Fruit fly (Drosophila melanogaster) whole organism, pupa: ENCODE results near the gene CG13306.
A peak's percentile ranks its signal among the peaks of the same experiment; 100 is the strongest.

Experiments used
- CG10348 ChIP-seq: fragments of 200-800 bp; sonication (Bioruptor generic); IDR thresholded peaks from 2 replicates; pipeline ENCODE4 v1.3.6; 2022; ENCODE audit warnings: missing biosample characterization, missing genetic modification characterization
- CG12605 ChIP-seq: fragments of 200-800 bp; sonication (Bioruptor generic); IDR thresholded peaks from 2 replicates; pipeline ENCODE4 v1.3.6; 2022; ENCODE audit warnings: missing biosample characterization, missing genetic modification characterization
- CG13204 ChIP-seq: fragments of 200-800 bp; sonication (Bioruptor generic); optimal IDR thresholded peaks from 2 replicates; lab custom pipeline; 2018; ENCODE audit warnings: missing biosample characterization, mild to moderate bottlenecking, missing genetic modification characterization, moderate library complexity
- CG14655 ChIP-seq: fragments of 200-800 bp; sonication (Bioruptor generic); optimal IDR thresholded peaks from 3 replicates; lab custom pipeline; 2017; ENCODE audit warnings: mild to moderate bottlenecking, missing biosample characterization, missing genetic modification reagents, missing genetic modification characterization
- CG15710 ChIP-seq: fragments of 200-800 bp; sonication (Bioruptor generic); optimal IDR thresholded peaks from 2 replicates; lab custom pipeline; 2018; ENCODE audit warnings: missing biosample characterization, mild to moderate bottlenecking, missing genetic modification characterization, moderate library complexity
- CG17806 ChIP-seq: fragments of 200-800 bp; sonication (Bioruptor generic); optimal IDR thresholded peaks from 2 replicates; lab custom pipeline; 2018; ENCODE audit warnings: missing biosample characterization, mild to moderate bottlenecking, missing genetic modification characterization, moderate library complexity
- CG32121 ChIP-seq: fragments of 200-800 bp; sonication (Bioruptor generic); IDR thresholded peaks from 2 replicates; pipeline ENCODE4 v1.3.6; 2022; ENCODE audit warnings: missing biosample characterization, missing genetic modification characterization
- CG34367 ChIP-seq: fragments of 200-800 bp; sonication (Bioruptor generic); optimal IDR thresholded peaks from 2 replicates; lab custom pipeline; 2018; ENCODE audit warnings: missing biosample characterization, mild to moderate bottlenecking, missing genetic modification characterization
- CG4496 ChIP-seq: fragments of 200-800 bp; sonication (Bioruptor generic); IDR thresholded peaks from 3 replicates; pipeline ENCODE4 v1.3.6; 2022; ENCODE audit warnings: missing biosample characterization, missing genetic modification characterization
- CG8159 ChIP-seq: fragments of 200-800 bp; sonication (Bioruptor generic); optimal IDR thresholded peaks from 3 replicates; lab custom pipeline; 2018; ENCODE audit warnings: missing biosample characterization, mild to moderate bottlenecking, missing genetic modification characterization, moderate library complexity
- CG8301 ChIP-seq: fragments of 200-800 bp; sonication (Bioruptor generic); optimal IDR thresholded peaks from 2 replicates; lab custom pipeline; 2018; ENCODE audit warnings: missing biosample characterization, mild to moderate bottlenecking, missing genetic modification characterization
- CG9948 ChIP-seq: fragments of 200-800 bp; sonication (Bioruptor generic); optimal IDR thresholded peaks from 2 replicates; lab custom pipeline; 2018; ENCODE audit warnings: missing biosample characterization, mild to moderate bottlenecking, missing genetic modification characterization, moderate library complexity
- D1 ChIP-seq: fragments of 200-800 bp; sonication (Bioruptor generic); optimal IDR thresholded peaks from 2 replicates; lab custom pipeline; 2018; ENCODE audit warnings: missing biosample characterization, mild to moderate bottlenecking, missing genetic modification characterization, moderate library complexity
- EcR ChIP-seq: fragments of 200-800 bp; sonication (Bioruptor generic); optimal IDR thresholded peaks from 3 replicates; lab custom pipeline; 2019; ENCODE audit warnings: missing biosample characterization, missing genetic modification characterization, mild to moderate bottlenecking, moderate library complexity, missing genetic modification reagents
- Ets98B ChIP-seq: fragments of 200-800 bp; sonication (Bioruptor generic); IDR thresholded peaks from 2 replicates; pipeline ENCODE4 v1.3.6; 2022; ENCODE audit warnings: missing biosample characterization, missing genetic modification characterization
- Pif1A ChIP-seq: fragments of 200-800 bp; sonication (Bioruptor generic); optimal IDR thresholded peaks from 3 replicates; lab custom pipeline; 2016; ENCODE audit warnings: missing biosample characterization, missing genetic modification characterization
- Pif1B ChIP-seq: fragments of 200-800 bp; sonication (Bioruptor generic); optimal IDR thresholded peaks from 3 replicates; lab custom pipeline; 2016; ENCODE audit warnings: missing biosample characterization, missing genetic modification characterization
- Snoo ChIP-seq: fragments of 200-800 bp; sonication (Bioruptor generic); optimal IDR thresholded peaks from 3 replicates; lab custom pipeline; 2017; ENCODE audit warnings: missing biosample characterization, mild to moderate bottlenecking, missing genetic modification characterization, inconsistent platforms
- fd96Ca ChIP-seq: fragments of 200-800 bp; sonication (Bioruptor generic); IDR thresholded peaks from 3 replicates; pipeline ENCODE4 v1.3.6; 2022; ENCODE audit warnings: missing biosample characterization, missing genetic modification characterization
- gl ChIP-seq: fragments of 200-800 bp; sonication (Bioruptor generic); optimal IDR thresholded peaks from 2 replicates; lab custom pipeline; 2018; ENCODE audit warnings: missing biosample characterization, mild to moderate bottlenecking, missing genetic modification characterization
- rn ChIP-seq: fragments of 200-800 bp; sonication (Bioruptor generic); IDR thresholded peaks from 2 replicates; pipeline ENCODE4 v1.3.6; 2022; ENCODE audit warnings: missing biosample characterization, missing genetic modification characterization

Gene CG13306

DNA sequence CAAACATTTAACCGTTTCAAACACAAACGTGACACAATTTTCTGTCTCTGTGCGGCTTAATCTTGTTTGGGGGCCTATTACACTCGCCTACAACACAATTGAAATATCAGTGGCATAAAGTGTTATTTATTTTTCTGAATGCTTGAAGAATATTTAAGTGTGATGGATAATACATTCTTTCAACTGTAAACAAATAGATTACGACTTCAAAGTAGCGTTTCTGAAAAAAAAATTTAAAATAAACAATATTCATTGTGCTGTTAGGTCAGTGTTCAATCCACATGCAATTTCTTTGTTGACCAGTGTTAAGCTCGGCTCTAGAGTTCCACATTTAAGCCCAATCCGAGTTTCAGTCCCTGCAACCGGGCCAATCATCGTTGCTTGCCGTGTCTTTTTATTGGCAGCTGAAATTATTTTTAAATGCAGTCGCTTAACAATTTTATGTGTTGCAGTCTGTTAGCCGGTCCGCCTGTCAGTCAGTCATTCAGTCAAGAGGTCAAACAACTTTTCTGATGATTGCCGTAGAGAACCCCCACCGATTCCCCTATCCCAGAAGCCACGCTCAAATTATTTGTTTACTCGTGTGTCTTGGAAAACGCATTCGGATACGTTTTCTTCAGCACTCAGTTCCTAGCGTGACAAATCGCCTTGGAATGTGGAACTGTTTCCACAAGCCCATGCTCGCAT lies 23.6 kb upstream of the CG13306 start:
- TF ChIP-seq CG17806 (tag; lab: Kevin White, UChicago): peak; percentile 75
- TF ChIP-seq CG8159 (tag; lab: Kevin White, UChicago): peak; percentile 77
- TF ChIP-seq fd96Ca: 0 out of 3 replicates have a peak, but pooled peaks have one; percentile 57
- peak; percentile 7 for TF ChIP-seq CG13204 (GFP tag; lab: Kevin White, UChicago)
- peak; percentile 70 for TF ChIP-seq Ets98B (GFP tag; lab: Robert Waterston, UW)
- no peak for TF ChIP-seq CG10348 (GFP tag; lab: Robert Waterston, UW)
- peak; percentile 64 for TF ChIP-seq CG9948
- TF ChIP-seq CG14655 (GFP tag; lab: Kevin White, UChicago): peak; percentile 65
- TF ChIP-seq D1 (tag; lab: Kevin White, UChicago): peak; percentile 52
- TF ChIP-seq CG15710: peak; percentile 73
- TF ChIP-seq EcR: peak; percentile 55
- peak; percentile 27 for TF ChIP-seq gl
- TF ChIP-seq rn: no peak
- TF ChIP-seq Pif1A (GFP tag; lab: Kevin White, UChicago): peak; percentile 70
- peak; percentile 72; the same call in 2 of the 3 replicates for TF ChIP-seq CG4496
- peak; percentile 66 for TF ChIP-seq CG12605 (GFP tag; lab: Robert Waterston, UW)
- TF ChIP-seq CG34367 (tag; lab: Kevin White, UChicago): peak; percentile 71
- peak; percentile 65 for TF ChIP-seq CG32121
- TF ChIP-seq CG8301 (tag; lab: Kevin White, UChicago): peak; percentile 67
- peak; percentile 22 for TF ChIP-seq Pif1B (GFP tag; lab: Kevin White, UChicago)
- TF ChIP-seq Snoo: peak; percentile 12

- TF ChIP-seq Ets98B (GFP tag; lab: Robert Waterston, UW) (no peak), fd96Ca (0 out of 3 replicates have a peak, but pooled peaks have one; percentile 17)
These were observed 21.2 kb upstream of the CG13306 start for dm6 chr3L:8770616-8771229.

DNA sequence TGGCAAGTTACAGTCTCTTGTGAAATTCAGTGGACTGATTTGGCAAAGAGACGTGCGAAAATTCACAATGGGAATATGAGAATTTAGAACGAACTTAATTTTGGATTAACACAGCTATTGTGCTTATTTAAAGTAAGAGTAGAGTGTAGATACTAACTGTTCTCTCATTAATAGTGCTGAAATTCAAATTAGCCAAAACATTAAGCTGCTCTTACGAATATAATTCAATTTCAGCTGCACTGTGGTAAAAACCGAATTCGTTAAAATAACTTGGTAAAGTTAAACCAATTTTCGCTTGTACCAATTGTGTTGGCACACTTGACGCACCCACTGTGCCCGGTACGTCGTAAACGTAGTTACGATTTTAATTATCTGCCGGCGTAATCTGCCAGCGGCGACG lies 18.4 kb upstream of the CG13306 start:
- TF ChIP-seq CG15710 (peak; percentile 71), Snoo (peak; percentile 43), CG17806 (tag; lab: Kevin White, UChicago) (peak; percentile 68), CG8301 (tag; lab: Kevin White, UChicago) (peak; percentile 70), CG13204 (GFP tag; lab: Kevin White, UChicago) (peak; percentile 22), Pif1A (GFP tag; lab: Kevin White, UChicago) (peak; percentile 56), CG8159 (tag; lab: Kevin White, UChicago) (peak; percentile 75), EcR (no peak), CG14655 (GFP tag; lab: Kevin White, UChicago) (peak; percentile 81), Pif1B (GFP tag; lab: Kevin White, UChicago) (peak; percentile 70), rn (0 out of 2 replicates have a peak, but pooled peaks have one; percentile 15), Ets98B (GFP tag; lab: Robert Waterston, UW) (peak; percentile 45), CG4496 (peak; percentile 67), fd96Ca (peak; percentile 42; the same call in 1 of the 3 replicates), CG9948 (peak; percentile 71), CG12605 (GFP tag; lab: Robert Waterston, UW) (no peak), CG10348 (GFP tag; lab: Robert Waterston, UW) (no peak), CG32121 (peak; percentile 53; the same call in 1 of the 2 replicates), CG34367 (tag; lab: Kevin White, UChicago) (peak; percentile 64), gl (peak; percentile 42), D1 (tag; lab: Kevin White, UChicago) (peak; percentile 16)

DNA sequence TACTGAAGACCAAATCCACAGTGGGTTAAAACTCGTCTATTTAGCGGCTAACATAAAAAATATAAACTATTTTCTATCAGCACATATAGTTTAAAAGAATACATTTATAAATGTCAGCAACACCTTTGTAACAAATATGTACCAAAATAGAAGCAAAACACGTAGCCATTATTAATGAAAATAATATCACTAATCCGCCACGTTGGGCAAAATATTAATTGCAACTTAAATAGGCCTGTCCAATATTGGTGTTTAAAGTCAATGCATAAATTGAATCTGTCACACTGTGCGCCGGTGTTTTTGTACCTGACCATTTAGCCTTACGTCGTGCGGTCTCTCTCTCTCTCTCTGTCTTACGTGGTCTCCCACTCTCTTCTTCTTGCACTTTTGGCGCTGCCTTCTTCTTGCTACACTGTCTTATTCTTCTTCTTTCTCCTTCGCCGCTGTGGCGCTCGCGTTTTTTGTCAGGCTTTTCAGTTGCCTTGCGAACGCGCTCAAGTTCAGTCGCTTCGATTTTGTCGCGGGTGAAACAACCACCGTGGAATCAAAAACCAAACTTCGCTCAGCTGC lies 16.5 kb upstream of the CG13306 start:
- TF ChIP-seq Ets98B (GFP tag; lab: Robert Waterston, UW) (peak; percentile 92), CG32121 (peak; percentile 92), gl (peak; percentile 84), Pif1B (GFP tag; lab: Kevin White, UChicago) (peak; percentile 89), CG14655 (GFP tag; lab: Kevin White, UChicago) (peak; percentile 99), CG4496 (peak; percentile 97), CG10348 (GFP tag; lab: Robert Waterston, UW) (peak; percentile 95), CG9948 (peak; percentile 98), CG13204 (GFP tag; lab: Kevin White, UChicago) (peak; percentile 94), CG15710 (peak; percentile 95), Snoo (peak; percentile 94), CG8159 (tag; lab: Kevin White, UChicago) (peak; percentile 98), CG12605 (GFP tag; lab: Robert Waterston, UW) (peak; percentile 69), Pif1A (GFP tag; lab: Kevin White, UChicago) (peak; percentile 94), rn (peak; percentile 95), EcR (peak; percentile 48), CG8301 (tag; lab: Kevin White, UChicago) (peak; percentile 91), fd96Ca (peak; percentile 98), CG34367 (tag; lab: Kevin White, UChicago) (peak; percentile 97), CG17806 (tag; lab: Kevin White, UChicago) (peak; percentile 90), D1 (tag; lab: Kevin White, UChicago) (peak; percentile 63)
- TF ChIP-seq, all 21 proteins: peak for 21

- TF ChIP-seq CG4496 (peak; percentile 96), rn (peak; percentile 91), CG32121 (peak; percentile 97), CG15710 (no peak), Snoo (no peak), CG13204 (GFP tag; lab: Kevin White, UChicago) (no peak), CG14655 (GFP tag; lab: Kevin White, UChicago) (no peak), CG17806 (tag; lab: Kevin White, UChicago) (peak; percentile 71), Pif1A (GFP tag; lab: Kevin White, UChicago) (no peak), fd96Ca (peak; percentile 70), Pif1B (GFP tag; lab: Kevin White, UChicago) (peak; percentile 32), Ets98B (GFP tag; lab: Robert Waterston, UW) (peak; percentile 96), CG10348 (GFP tag; lab: Robert Waterston, UW) (peak; percentile 66), EcR (no peak), gl (no peak), CG9948 (peak; percentile 66), D1 (tag; lab: Kevin White, UChicago) (no peak), CG34367 (tag; lab: Kevin White, UChicago) (peak; percentile 19), CG8301 (tag; lab: Kevin White, UChicago) (peak; percentile 85), CG8159 (tag; lab: Kevin White, UChicago) (no peak), CG12605 (GFP tag; lab: Robert Waterston, UW) (peak; percentile 96)
These were observed 16.0 kb upstream of the CG13306 start for dm6 chr3L:8765493-8765892.
